Fruit fly (Drosophila melanogaster) whole organism, embryonic: ENCODE measurements around the gene ZnT77C.

ENCODE experiments used
- B-H1 ChIP-seq: fragments of 200-800 bp; sonication (Bioruptor generic); IDR thresholded peaks from 3 replicates; pipeline ENCODE4 v1.3.6; 2022; ENCODE audit warnings: missing biosample characterization, missing genetic modification characterization
- CG10147 ChIP-seq: fragments of 200-800 bp; sonication (Bioruptor generic); optimal IDR thresholded peaks from 2 replicates; lab custom pipeline; 2019; ENCODE audit warnings: missing biosample characterization, mild to moderate bottlenecking, missing genetic modification characterization, moderate library complexity
- CG10565 ChIP-seq: fragments of 200-800 bp; sonication (Bioruptor generic); optimal IDR thresholded peaks from 3 replicates; lab custom pipeline; 2016; ENCODE audit warnings: missing biosample characterization, mild to moderate bottlenecking, missing genetic modification characterization
- CG11085 ChIP-seq: fragments of 200-800 bp; sonication (Bioruptor generic); IDR thresholded peaks from 2 replicates; pipeline ENCODE4 v1.3.6; 2022; ENCODE audit warnings: missing biosample characterization, missing genetic modification characterization
- CG13894 ChIP-seq: fragments of 200-800 bp; sonication (Bioruptor generic); optimal IDR thresholded peaks from 3 replicates; lab custom pipeline; 2018; ENCODE audit warnings: missing biosample characterization, mild to moderate bottlenecking, missing genetic modification characterization, moderate library complexity
- CG15011 ChIP-seq: fragments of 200-800 bp; sonication (Bioruptor generic); optimal IDR thresholded peaks from 3 replicates; lab custom pipeline; 2018; ENCODE audit warnings: missing biosample characterization, mild to moderate bottlenecking, missing genetic modification characterization
- CG1832 ChIP-seq: fragments of 200-800 bp; sonication (Bioruptor generic); optimal IDR thresholded peaks from 2 replicates; lab custom pipeline; 2017; ENCODE audit warnings: missing biosample characterization, mild to moderate bottlenecking, missing genetic modification characterization, inconsistent platforms
- CG18619 ChIP-seq: fragments of 200-800 bp; sonication (Bioruptor generic); optimal IDR thresholded peaks from 3 replicates; lab custom pipeline; 2017; ENCODE audit warnings: missing biosample characterization, mild to moderate bottlenecking, missing genetic modification characterization
- CG31224 ChIP-seq: fragments of 200-800 bp; sonication (Bioruptor generic); IDR thresholded peaks from 2 replicates; pipeline ENCODE4 v1.3.6; 2022; ENCODE audit warnings: missing biosample characterization, missing genetic modification characterization
- CG33557 ChIP-seq: fragments of 200-800 bp; sonication (Bioruptor generic); optimal IDR thresholded peaks from 2 replicates; lab custom pipeline; 2019; ENCODE audit warnings: missing biosample characterization, mild to moderate bottlenecking, missing genetic modification characterization, moderate library complexity
- CG3726 ChIP-seq: fragments of 200-800 bp; sonication (Bioruptor generic); IDR thresholded peaks from 3 replicates; pipeline ENCODE4, ENCODE4 v1.3.6; 2022; ENCODE audit warnings: missing biosample characterization, missing genetic modification characterization
- CG3838 ChIP-seq: fragments of 200-800 bp; sonication (Bioruptor generic); optimal IDR thresholded peaks from 3 replicates; lab custom pipeline; 2016; ENCODE audit warnings: missing biosample characterization, missing genetic modification characterization
- CG4404 ChIP-seq: fragments of 200-800 bp; sonication (Bioruptor generic); IDR thresholded peaks from 2 replicates; pipeline ENCODE4 v1.3.6; 2022; ENCODE audit warnings: missing biosample characterization, missing genetic modification characterization
- CG4820 ChIP-seq: fragments of 200-800 bp; sonication (Bioruptor generic); optimal IDR thresholded peaks from 3 replicates; lab custom pipeline; 2016; ENCODE audit warnings: missing biosample characterization, missing genetic modification characterization
- CG4854 ChIP-seq: fragments of 200-800 bp; sonication (Bioruptor generic); optimal IDR thresholded peaks from 2 replicates; lab custom pipeline; 2016; ENCODE audit warnings: missing biosample characterization, missing genetic modification characterization, inconsistent platforms
- CG6254 ChIP-seq: fragments of 200-800 bp; sonication (Bioruptor generic); optimal IDR thresholded peaks from 3 replicates; lab custom pipeline; 2017; ENCODE audit warnings: mild to moderate bottlenecking, missing biosample characterization, missing genetic modification reagents, missing genetic modification characterization
- CG8765 ChIP-seq: fragments of 200-800 bp; sonication (Bioruptor generic); IDR thresholded peaks from 2 replicates; pipeline ENCODE4 v1.3.6; 2022; ENCODE audit warnings: missing biosample characterization, missing genetic modification characterization
- CHES-1-like ChIP-seq: fragments of 200-800 bp; sonication (Bioruptor generic); optimal IDR thresholded peaks from 2 replicates; lab custom pipeline; 2016; ENCODE audit warnings: missing biosample characterization, missing genetic modification characterization
- CkIIα-i1 ChIP-seq: fragments of 200-800 bp; sonication (Bioruptor generic); IDR thresholded peaks from 2 replicates; pipeline ENCODE4 v1.3.6; 2022; ENCODE audit warnings: missing biosample characterization, missing genetic modification characterization
- Dad ChIP-seq: fragments of 200-800 bp; sonication (Bioruptor generic); optimal IDR thresholded peaks from 3 replicates; lab custom pipeline; 2016; ENCODE audit warnings: missing biosample characterization, missing genetic modification characterization
- Deaf1 ChIP-seq: fragments of 200-800 bp; optimal IDR thresholded peaks from 3 replicates; lab custom pipeline; 2019; ENCODE audit warnings: missing biosample characterization, mild to moderate bottlenecking, missing genetic modification characterization, moderate library complexity
- Dip2 ChIP-seq: fragments of 200-800 bp; sonication (Bioruptor generic); IDR thresholded peaks from 2 replicates; pipeline ENCODE4 v1.3.6; 2022; ENCODE audit warnings: missing biosample characterization, missing genetic modification characterization
- Doc3 ChIP-seq: fragments of 200-800 bp; sonication (Bioruptor generic); IDR thresholded peaks from 3 replicates; pipeline ENCODE4 v1.3.6; 2022; ENCODE audit warnings: missing biosample characterization, missing genetic modification characterization; ENCODE audit not compliant: partially characterized antibody
- H2.0 ChIP-seq: fragments of 200-800 bp; sonication (Bioruptor generic); IDR thresholded peaks from 2 replicates; pipeline ENCODE4 v1.3.6; 2022; ENCODE audit warnings: missing biosample characterization, missing genetic modification characterization
- HLH54F ChIP-seq: fragments of 200-800 bp; sonication (Bioruptor generic); optimal IDR thresholded peaks from 3 replicates; lab custom pipeline; 2016; ENCODE audit warnings: missing biosample characterization, missing genetic modification characterization
- Hand ChIP-seq: fragments of 200-800 bp; sonication (Bioruptor generic); optimal IDR thresholded peaks from 2 replicates; lab custom pipeline; 2017; ENCODE audit warnings: mild to moderate bottlenecking, missing biosample characterization, missing genetic modification reagents, missing genetic modification characterization
- Hr51 ChIP-seq, 2 experiments: fragments of 200-800 bp; sonication (Bioruptor generic); optimal IDR thresholded peaks; 2 replicates in 1 of 2; 3 replicates in 1 of 2; lab custom pipeline; 2016 to 2018; ENCODE audit warnings: missing biosample characterization in 2 of 2, missing genetic modification characterization in 2 of 2, mild to moderate bottlenecking in 1 of 2, moderate library complexity in 1 of 2
- Kr ChIP-seq: fragments of 200-800 bp; sonication (Bioruptor generic); optimal IDR thresholded peaks from 2 replicates; lab custom pipeline; 2017; ENCODE audit warnings: missing biosample characterization, mild to moderate bottlenecking, missing genetic modification characterization
- MESR4 ChIP-seq: fragments of 200-800 bp; sonication (Bioruptor generic); optimal IDR thresholded peaks from 2 replicates; lab custom pipeline; 2018; ENCODE audit warnings: missing biosample characterization, mild to moderate bottlenecking, missing genetic modification characterization, moderate library complexity
- Med ChIP-seq: fragments of 200-800 bp; sonication (Bioruptor generic); peaks from one replicate; lab custom pipeline; 2016; ENCODE audit warnings: missing biosample characterization, missing genetic modification characterization, mild to moderate bottlenecking, inconsistent platforms, moderate library complexity
- NC2α ChIP-seq: fragments of 200-800 bp; sonication (Bioruptor generic); optimal IDR thresholded peaks from 2 replicates; lab custom pipeline; 2016; ENCODE audit warnings: missing biosample characterization, missing genetic modification characterization
- Nf-YA ChIP-seq: fragments of 200-800 bp; sonication (Bioruptor generic); IDR thresholded peaks from 2 replicates; pipeline ENCODE4 v1.3.6; 2022; ENCODE audit warnings: missing biosample characterization, missing genetic modification characterization
- Oaz ChIP-seq: fragments of 200-800 bp; sonication (Bioruptor generic); IDR thresholded peaks from 2 replicates; pipeline ENCODE4 v1.3.6; 2022; ENCODE audit warnings: missing biosample characterization, missing genetic modification characterization
- abd-A ChIP-seq: fragments of 200-800 bp; sonication (Bioruptor generic); optimal IDR thresholded peaks from 3 replicates; lab custom pipeline; 2019; ENCODE audit warnings: missing biosample characterization, mild to moderate bottlenecking, missing genetic modification characterization, moderate library complexity
- ap ChIP-seq: fragments of 200-800 bp; sonication (Bioruptor generic); IDR thresholded peaks from 2 replicates; pipeline ENCODE4 v1.3.6; 2022; ENCODE audit warnings: missing biosample characterization, missing genetic modification characterization
- bigmax ChIP-seq: fragments of 200-800 bp; sonication (Bioruptor generic); optimal IDR thresholded peaks from 2 replicates; lab custom pipeline; 2018; ENCODE audit warnings: missing biosample characterization, mild to moderate bottlenecking, missing genetic modification characterization
- br ChIP-seq: fragments of >200 bp; optimal IDR thresholded peaks from 2 replicates; lab custom pipeline; 2017
- chinmo ChIP-seq: fragments of 200-800 bp; sonication (Bioruptor generic); IDR thresholded peaks from 4 replicates; pipeline ENCODE4 v1.3.6; 2022; ENCODE audit warnings: missing biosample characterization, missing genetic modification characterization; ENCODE audit not compliant: partially characterized antibody
- ci ChIP-seq: fragments of 200-800 bp; sonication (Bioruptor generic); IDR thresholded peaks from 3 replicates; pipeline ENCODE4 v1.3.6; 2022; ENCODE audit warnings: missing biosample characterization, missing genetic modification characterization
- corto ChIP-seq: fragments of 200-800 bp; sonication (Bioruptor generic); optimal IDR thresholded peaks from 2 replicates; lab custom pipeline; 2016; ENCODE audit warnings: missing biosample characterization, mild to moderate bottlenecking, missing genetic modification characterization, moderate library complexity
- fd3F ChIP-seq: fragments of 200-800 bp; sonication (Bioruptor generic); optimal IDR thresholded peaks from 2 replicates; lab custom pipeline; 2018; ENCODE audit warnings: missing biosample characterization, mild to moderate bottlenecking, missing genetic modification characterization, moderate library complexity
- gro ChIP-seq: fragments of 200-800 bp; sonication (Bioruptor generic); optimal IDR thresholded peaks from 2 replicates; lab custom pipeline; 2016; ENCODE audit warnings: missing biosample characterization, missing genetic modification characterization
- inv ChIP-seq: fragments of 200-800 bp; sonication (Bioruptor generic); IDR thresholded peaks from 2 replicates; pipeline ENCODE4 v1.3.6; 2022; ENCODE audit warnings: missing biosample characterization, missing genetic modification characterization; ENCODE audit not compliant: partially characterized antibody
- klu ChIP-seq: fragments of 200-800 bp; sonication (Bioruptor generic); IDR thresholded peaks from 2 replicates; pipeline ENCODE4 v1.3.6; 2022; ENCODE audit warnings: missing biosample characterization, missing genetic modification characterization
- org-1 ChIP-seq: fragments of 200-800 bp; sonication (Bioruptor generic); optimal IDR thresholded peaks from 2 replicates; lab custom pipeline; 2017; ENCODE audit warnings: missing biosample characterization, missing genetic modification characterization
- pum ChIP-seq: fragments of 200-800 bp; sonication (Bioruptor generic); optimal IDR thresholded peaks from 2 replicates; lab custom pipeline; 2016; ENCODE audit warnings: missing biosample characterization, missing genetic modification characterization
- pzg ChIP-seq: fragments of 200-800 bp; sonication (Bioruptor generic); optimal IDR thresholded peaks from 3 replicates; lab custom pipeline; 2018; ENCODE audit warnings: missing biosample characterization, mild to moderate bottlenecking, missing genetic modification characterization, moderate library complexity
- schlank ChIP-seq: fragments of 200-800 bp; sonication (Bioruptor generic); optimal IDR thresholded peaks from 2 replicates; lab custom pipeline; 2018; ENCODE audit warnings: missing biosample characterization, mild to moderate bottlenecking, missing genetic modification characterization
- slbo ChIP-seq: fragments of 200-800 bp; sonication (Bioruptor generic); IDR thresholded peaks from 2 replicates; pipeline ENCODE4 v1.3.6; 2022; ENCODE audit warnings: missing biosample characterization, missing genetic modification characterization
- sr ChIP-seq: fragments of 200-800 bp; sonication (Bioruptor generic); IDR thresholded peaks from 3 replicates; pipeline ENCODE4 v1.3.6; 2022; ENCODE audit warnings: missing biosample characterization, missing genetic modification characterization
- tap ChIP-seq: fragments of 200-800 bp; optimal IDR thresholded peaks from 3 replicates; lab custom pipeline; 2019; ENCODE audit warnings: missing biosample characterization, mild to moderate bottlenecking, missing genetic modification characterization, moderate library complexity
- toy ChIP-seq: fragments of 200-800 bp; sonication (Bioruptor generic); IDR thresholded peaks from 2 replicates; pipeline ENCODE4 v1.3.6; 2022; ENCODE audit warnings: missing biosample characterization, missing genetic modification characterization

Gene ZnT77C

DNA sequence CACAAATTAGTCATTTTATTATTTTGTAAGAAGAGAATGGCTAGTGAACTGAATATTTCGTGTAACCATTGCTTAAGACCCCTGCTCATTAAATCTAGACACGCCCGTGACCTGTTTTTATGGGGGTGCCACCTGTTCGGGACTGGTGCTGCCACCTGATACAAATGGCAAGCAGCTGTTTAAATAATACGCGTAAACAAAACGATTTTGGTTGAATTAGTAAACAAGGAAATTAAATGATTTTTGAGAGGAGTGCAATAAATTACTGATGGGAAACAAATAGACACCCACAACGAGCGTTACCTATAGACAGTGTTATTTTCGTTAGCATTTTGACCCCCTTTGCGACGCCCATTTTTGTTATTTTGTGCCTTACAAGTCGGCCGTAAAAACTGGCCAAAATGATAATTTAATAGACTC, 19.9 kb downstream of the ZnT77C start (continued):
- peak; percentile 53 for TF ChIP-seq NC2α
- peak; percentile 90 for TF ChIP-seq gro (GFP tag; lab: Kevin White, UChicago)
- no peak for TF ChIP-seq br (lab: Kevin White, UChicago)
- no peak for TF ChIP-seq chinmo
- TF ChIP-seq Kr (GFP tag; lab: Kevin White, UChicago): no peak
- TF ChIP-seq pzg (GFP tag; lab: Kevin White, UChicago): peak; percentile 76
- peak; percentile 78 for TF ChIP-seq Dad
- no peak for TF ChIP-seq CG11085 (GFP tag; lab: Robert Waterston, UW)
- no peak for TF ChIP-seq CG1832 (GFP tag; lab: Kevin White, UChicago)
- TF ChIP-seq inv: no peak
- peak; percentile 74 for TF ChIP-seq CG15011
- TF ChIP-seq Deaf1 (tag; lab: Kevin White, UChicago): peak; percentile 62
- no peak for TF ChIP-seq Dip2 (GFP tag; lab: Robert Waterston, UW)
- peak; percentile 80 for TF ChIP-seq CG4854 (GFP tag; lab: Kevin White, UChicago)
- no peak for TF ChIP-seq bigmax (GFP tag; lab: Kevin White, UChicago)
- no peak for TF ChIP-seq Nf-YA (GFP tag; lab: Robert Waterston, UW)
- peak; percentile 74 for TF ChIP-seq schlank (tag; lab: Kevin White, UChicago)
- no peak for TF ChIP-seq sr
- TF ChIP-seq ap: no peak
- no peak for TF ChIP-seq CkIIα-i1 (GFP tag; lab: Robert Waterston, UW)
- TF ChIP-seq org-1 (GFP tag; lab: Kevin White, UChicago): peak; percentile 71
- TF ChIP-seq Med (GFP tag; lab: Kevin White, UChicago): peak; percentile 98
- TF ChIP-seq CG3726 (GFP tag; lab: Robert Waterston, UW): no peak
- TF ChIP-seq tap (tag; lab: Kevin White, UChicago): peak; percentile 83
- TF ChIP-seq B-H1 (GFP tag; lab: Robert Waterston, UW): no peak
- TF ChIP-seq CG13894 (tag; lab: Kevin White, UChicago): peak; percentile 91
- TF ChIP-seq CG6254 (GFP tag; lab: Kevin White, UChicago): peak; percentile 59
- TF ChIP-seq CG4404 (GFP tag; lab: Robert Waterston, UW): no peak
- no peak for TF ChIP-seq toy
- TF ChIP-seq CG18619 (GFP tag; lab: Kevin White, UChicago): peak; percentile 83
- TF ChIP-seq CG10565 (GFP tag; lab: Kevin White, UChicago): no peak
- TF ChIP-seq klu: no peak
- TF ChIP-seq Hr51 (GFP tag; optimal IDR thresholded peaks at IDR 0.05; lab: Kevin White, UChicago): peak; percentile 87 to 92
- TF ChIP-seq CHES-1-like: peak; percentile 92
- peak; percentile 94 for TF ChIP-seq abd-A (tag; lab: Kevin White, UChicago)
- peak; percentile 69 for TF ChIP-seq CG33557
- TF ChIP-seq CG31224: no peak
- peak; percentile 77 for TF ChIP-seq CG10147 (GFP tag; lab: Kevin White, UChicago)
- TF ChIP-seq HLH54F (GFP tag; lab: Kevin White, UChicago): peak; percentile 94
- TF ChIP-seq slbo (GFP tag; lab: Robert Waterston, UW): no peak
- peak; percentile 74 for TF ChIP-seq CG4820 (GFP tag; lab: Kevin White, UChicago)
- TF ChIP-seq H2.0 (GFP tag; lab: Robert Waterston, UW): no peak
- TF ChIP-seq CG3838 (GFP tag; lab: Kevin White, UChicago): no peak
- no peak for TF ChIP-seq Oaz (GFP tag; lab: Robert Waterston, UW)
- TF ChIP-seq MESR4 (GFP tag; lab: Kevin White, UChicago): peak; percentile 37
- TF ChIP-seq pum (GFP tag; lab: Kevin White, UChicago): peak; percentile 80
- TF ChIP-seq fd3F (GFP tag; lab: Kevin White, UChicago): peak; percentile 78
- no peak for TF ChIP-seq CG8765 (GFP tag; lab: Robert Waterston, UW)
- TF ChIP-seq ci (GFP tag; lab: Robert Waterston, UW): no peak
- peak; percentile 76 for TF ChIP-seq Hand
- no peak for TF ChIP-seq Doc3 (GFP tag; lab: Robert Waterston, UW)
- peak; percentile 65 for TF ChIP-seq corto (GFP tag; lab: Kevin White, UChicago)
